Worm (Caenorhabditis elegans) whole organism, late embryonic: Measurements from ENCODE around the gene T05A8.8.
A peak's percentile ranks its signal among the peaks of the same experiment; 100 is the strongest.

Source experiments
- C08G9.2 ChIP-seq: sonication (generic microtip); optimal IDR thresholded peaks from 2 replicates; lab custom pipeline; 2016; ENCODE audit warnings: mild to moderate bottlenecking, missing genetic modification characterization, moderate library complexity, missing compliant biosample characterization
- F13H6.1 ChIP-seq: sonication (generic microtip); optimal IDR thresholded peaks from 2 replicates; lab custom pipeline; 2016; ENCODE audit warnings: missing genetic modification characterization, missing compliant biosample characterization
- K09A11.1 ChIP-seq: sonication (generic microtip); optimal IDR thresholded peaks from 2 replicates; lab custom pipeline; 2017; ENCODE audit warnings: antibody characterized with exemption, mild to moderate bottlenecking, missing genetic modification characterization, missing compliant biosample characterization; ENCODE audit not compliant: insufficient read depth
- ceh-14 ChIP-seq: sonication (generic microtip); optimal IDR thresholded peaks from 2 replicates; lab custom pipeline; 2016; ENCODE audit warnings: missing genotype, missing genetic modification characterization, missing compliant biosample characterization
- ceh-2 ChIP-seq: sonication (generic microtip); optimal IDR thresholded peaks from 2 replicates; lab custom pipeline; 2016; ENCODE audit warnings: missing genotype, missing genetic modification characterization, missing compliant biosample characterization
- ceh-22 ChIP-seq: sonication (generic microtip); optimal IDR thresholded peaks from 2 replicates; lab custom pipeline; 2017; ENCODE audit warnings: missing biosample characterization, missing genetic modification characterization
- ceh-30 ChIP-seq: fragments of 150-350 bp; optimal IDR thresholded peaks from 2 replicates; lab custom pipeline; 2014; ENCODE audit warnings: missing biosample characterization, missing genetic modification characterization
- ceh-31 ChIP-seq: sonication (generic microtip); optimal IDR thresholded peaks from 2 replicates; lab custom pipeline; 2016; ENCODE audit warnings: missing genetic modification characterization, missing compliant biosample characterization
- ceh-34 ChIP-seq: sonication (generic microtip); optimal IDR thresholded peaks from 2 replicates; lab custom pipeline; 2016; ENCODE audit warnings: mild to moderate bottlenecking, missing genetic modification characterization, missing compliant biosample characterization
- ceh-48 ChIP-seq: sonication (generic microtip); optimal IDR thresholded peaks from 2 replicates; lab custom pipeline; 2016; ENCODE audit warnings: missing genetic modification characterization, inconsistent platforms, missing compliant biosample characterization
- che-1 ChIP-seq: sonication (generic microtip); optimal IDR thresholded peaks from 2 replicates; lab custom pipeline; 2016; ENCODE audit warnings: mild to moderate bottlenecking, missing genetic modification characterization, missing compliant biosample characterization
- dve-1 ChIP-seq: sonication (generic microtip); optimal IDR thresholded peaks from 2 replicates; lab custom pipeline; 2017; ENCODE audit warnings: antibody characterized with exemption, mild to moderate bottlenecking, missing genetic modification characterization, missing compliant biosample characterization
- elt-2 ChIP-seq: sonication (generic microtip); optimal IDR thresholded peaks from 2 replicates; lab custom pipeline; 2016; ENCODE audit warnings: missing genetic modification reagents, missing genetic modification characterization, missing compliant biosample characterization
- ets-4 ChIP-seq: sonication (generic microtip); optimal IDR thresholded peaks from 2 replicates; lab custom pipeline; 2016; ENCODE audit warnings: missing genetic modification characterization, missing compliant biosample characterization
- eyg-1 ChIP-seq: sonication (generic microtip); optimal IDR thresholded peaks from 2 replicates; lab custom pipeline; 2016; ENCODE audit warnings: missing genotype, missing genetic modification characterization, missing compliant biosample characterization
- fax-1 ChIP-seq: sonication (generic microtip); optimal IDR thresholded peaks from 2 replicates; lab custom pipeline; 2016; ENCODE audit warnings: missing genotype, missing genetic modification characterization, missing compliant biosample characterization
- fkh-10 ChIP-seq: fragments of 150-350 bp; optimal IDR thresholded peaks from 2 replicates; lab custom pipeline; 2014; ENCODE audit warnings: missing biosample characterization, missing genetic modification reagents, missing genetic modification characterization
- fkh-6 ChIP-seq: sonication (generic microtip); optimal IDR thresholded peaks from 2 replicates; lab custom pipeline; 2016; ENCODE audit warnings: missing genetic modification characterization, missing compliant biosample characterization
- hlh-13 ChIP-seq: fragments of 200-800 bp; sonication (Bioruptor generic); optimal IDR thresholded peaks from 2 replicates; lab custom pipeline; 2018; ENCODE audit warnings: mild to moderate bottlenecking, missing genetic modification characterization, missing compliant biosample characterization
- hlh-30 ChIP-seq: sonication (generic microtip); optimal IDR thresholded peaks from 2 replicates; lab custom pipeline; 2017; ENCODE audit warnings: antibody characterized with exemption, missing genetic modification characterization, missing compliant biosample characterization; ENCODE audit not compliant: insufficient read depth
- lim-6 ChIP-seq: sonication (generic microtip); optimal IDR thresholded peaks from 2 replicates; lab custom pipeline; 2016; ENCODE audit warnings: missing genetic modification characterization, missing compliant biosample characterization
- lin-11 ChIP-seq: fragments of 200-800 bp; sonication (Bioruptor generic); optimal IDR thresholded peaks from 2 replicates; lab custom pipeline; 2018; ENCODE audit warnings: mild to moderate bottlenecking, missing genetic modification characterization, missing compliant biosample characterization
- nfya-1 ChIP-seq: sonication (generic microtip); optimal IDR thresholded peaks from 2 replicates; lab custom pipeline; 2017; ENCODE audit warnings: missing genetic modification characterization, mild to moderate bottlenecking, missing compliant biosample characterization, antibody characterized with exemption, moderate library complexity
- pax-1 ChIP-seq: fragments of 150-350 bp; optimal IDR thresholded peaks from 2 replicates; lab custom pipeline; 2014; ENCODE audit warnings: missing biosample characterization, missing genetic modification characterization
- pha-4 ChIP-seq: fragments of 150-350 bp; optimal IDR thresholded peaks from 2 replicates; lab custom pipeline; 2018; ENCODE audit warnings: missing biosample characterization, missing genetic modification reagents, missing genetic modification characterization
- pros-1 ChIP-seq: fragments of 150-350 bp; optimal IDR thresholded peaks from 2 replicates; lab custom pipeline; 2014; ENCODE audit warnings: missing biosample characterization, missing genetic modification reagents, missing genetic modification characterization
- sdc-2 ChIP-seq: sonication (generic microtip); optimal IDR thresholded peaks from 2 replicates; lab custom pipeline; 2016; ENCODE audit warnings: missing genotype, missing genetic modification characterization, missing compliant biosample characterization
- sox-2 ChIP-seq: fragments of 200-800 bp; sonication (Bioruptor generic); IDR thresholded peaks from 2 replicates; pipeline ENCODE4 v1.3.6; 2022; ENCODE audit warnings: missing genetic modification reagents, missing genetic modification characterization, missing compliant biosample characterization
- sox-4 ChIP-seq: sonication (generic microtip); optimal IDR thresholded peaks from 2 replicates; lab custom pipeline; 2017; ENCODE audit warnings: mild to moderate bottlenecking, missing genetic modification characterization, inconsistent platforms, missing compliant biosample characterization
- tbx-2 ChIP-seq: sonication (generic microtip); optimal IDR thresholded peaks from 2 replicates; lab custom pipeline; 2016; ENCODE audit warnings: missing genetic modification characterization, missing compliant biosample characterization
- tbx-7 ChIP-seq: sonication (generic microtip); optimal IDR thresholded peaks from 2 replicates; lab custom pipeline; 2016; ENCODE audit warnings: missing genotype, missing genetic modification characterization, missing compliant biosample characterization
- ttx-3 ChIP-seq: sonication (generic microtip); optimal IDR thresholded peaks from 2 replicates; lab custom pipeline; 2016; ENCODE audit warnings: missing genetic modification reagents, missing genetic modification characterization, missing compliant biosample characterization
- unc-42 ChIP-seq: sonication (generic microtip); optimal IDR thresholded peaks from 2 replicates; lab custom pipeline; 2016; ENCODE audit warnings: missing genotype, missing genetic modification characterization, missing compliant biosample characterization
- unc-86 ChIP-seq: sonication (generic microtip); optimal IDR thresholded peaks from 2 replicates; lab custom pipeline; 2016; ENCODE audit warnings: missing genetic modification characterization, missing compliant biosample characterization
- zip-5 ChIP-seq: sonication (generic microtip); optimal IDR thresholded peaks from 2 replicates; lab custom pipeline; 2016; ENCODE audit warnings: missing genetic modification characterization, missing compliant biosample characterization
- ztf-16 ChIP-seq: sonication (generic microtip); optimal IDR thresholded peaks from 2 replicates; lab custom pipeline; 2017; ENCODE audit warnings: missing genetic modification characterization, missing compliant biosample characterization

The T05A8.8 gene

DNA sequence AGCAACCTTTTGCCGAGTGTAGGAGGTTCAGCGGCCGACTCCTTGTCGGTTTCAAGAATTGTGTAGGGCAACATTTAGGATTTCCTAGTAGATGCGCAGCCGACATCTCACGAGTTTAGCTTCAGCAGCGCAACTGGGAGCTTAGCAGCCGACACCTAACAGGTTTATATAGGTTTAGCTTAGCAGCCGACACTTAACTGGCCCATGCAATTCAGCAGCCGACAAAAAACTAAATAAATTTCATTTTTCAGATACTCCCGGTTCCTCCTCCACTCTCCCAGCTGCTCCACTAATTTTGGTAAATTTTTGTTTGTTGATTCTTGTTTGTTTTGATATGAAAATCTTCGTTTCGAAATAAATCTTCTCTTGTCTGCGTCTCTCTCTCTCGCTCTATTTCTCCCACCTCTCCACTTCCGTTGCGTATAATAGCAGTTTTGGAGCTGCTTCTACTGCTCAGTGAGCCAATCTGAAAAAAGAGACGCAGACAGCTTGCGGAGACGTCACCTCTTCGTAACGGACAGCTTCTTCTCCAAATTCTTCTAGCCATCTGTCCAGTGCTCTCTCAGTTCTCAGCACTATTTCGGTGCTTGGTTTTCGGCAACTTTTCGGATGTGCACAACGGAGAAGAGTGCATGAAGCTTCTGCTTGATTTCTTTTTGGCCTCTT, 11.6 kb downstream of the T05A8.8 start (continued):
- TF ChIP-seq pha-4 (tag; lab: Kevin White, UChicago) (no peak), ceh-22 (no peak)

ce11 chrII:2749595-2750048, 13.1 kb downstream of the T05A8.8 start, which contains the start of gene F29A7.4:
F29A7.4 (plus strand) TSS chrII:2749998.
- TF ChIP-seq elt-2 (peak; percentile 66), unc-42 (no peak)

DNA sequence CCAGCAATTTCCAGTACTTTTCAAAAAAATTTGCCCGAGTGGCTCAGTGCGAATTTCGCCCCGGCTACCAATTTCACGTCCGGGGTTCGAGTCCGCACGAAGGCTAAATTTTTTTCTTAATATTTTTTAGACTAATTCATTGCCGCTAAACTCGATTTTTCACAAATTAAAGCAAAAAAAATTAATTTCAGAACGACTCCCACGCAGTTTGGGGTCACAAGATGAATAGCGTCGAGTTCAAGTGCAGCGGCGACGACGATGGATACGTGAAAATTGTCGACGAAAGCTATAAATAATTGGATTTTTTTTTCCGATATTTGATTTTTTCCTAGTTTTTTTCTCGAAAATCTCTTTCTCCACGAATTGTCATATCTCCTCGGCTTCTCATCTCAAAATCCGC, 14.8 kb downstream of the T05A8.8 start:
- TF ChIP-seq pros-1 (tag; lab: Kevin White, UChicago) (no peak), lin-11 (tag; lab: Kevin White, UChicago) (no peak), sox-4 (no peak), hlh-13 (GFP tag; lab: Kevin White, UChicago) (no peak), ceh-2 (no peak), pax-1 (tag; lab: Kevin White, UChicago) (no peak), sdc-2 (tag; lab: Kevin White, UChicago) (no peak), ceh-48 (no peak), hlh-30 (tag; lab: Kevin White, UChicago) (no peak), unc-86 (tag; lab: Kevin White, UChicago) (no peak), ztf-16 (tag; lab: Kevin White, UChicago) (no peak), ttx-3 (no peak), fkh-6 (tag; lab: Kevin White, UChicago) (no peak), ets-4 (tag; lab: Kevin White, UChicago) (no peak), ceh-30 (tag; lab: Kevin White, UChicago) (no peak), tbx-7 (tag; lab: Kevin White, UChicago) (no peak)
- TF ChIP-seq, all 69 proteins: peak for 0

DNA sequence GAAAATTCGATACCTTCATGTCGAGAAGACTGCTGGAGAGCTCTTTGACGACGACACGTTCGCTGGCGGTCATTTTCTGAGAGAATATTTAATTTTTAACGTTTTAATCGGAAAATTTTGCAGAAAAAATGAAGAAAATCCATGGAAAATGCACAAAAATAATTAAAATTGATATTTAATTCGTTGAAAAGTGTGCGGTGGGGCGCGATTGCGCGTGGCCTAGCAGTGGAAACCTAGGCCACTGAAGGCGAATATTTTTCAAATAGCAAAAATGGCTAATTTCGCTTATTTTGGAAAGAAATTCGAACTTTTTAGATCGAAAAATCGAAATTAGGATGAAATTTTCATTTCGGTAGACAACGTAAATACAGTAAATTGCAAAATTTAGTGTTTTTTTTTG, 16.1 kb downstream of the T05A8.8 start, which contains the start of gene F29A7.6:
F29A7.6 (minus strand) TSS at position 76 of the 400 bp plus-strand sequence.
- TF ChIP-seq dve-1 (no peak), hlh-13 (GFP tag; lab: Kevin White, UChicago) (no peak), C08G9.2 (peak; percentile 81), ceh-48 (no peak), ceh-31 (tag; lab: Kevin White, UChicago) (peak; percentile 85), ets-4 (tag; lab: Kevin White, UChicago) (peak; percentile 68), K09A11.1 (no peak), nfya-1 (tag; lab: Kevin White, UChicago) (peak; percentile 24), ceh-30 (tag; lab: Kevin White, UChicago) (peak; percentile 16), che-1 (tag; lab: Kevin White, UChicago) (peak; percentile 2), F13H6.1 (tag; lab: Kevin White, UChicago) (peak; percentile 2), ceh-2 (peak; percentile 75), ceh-22 (no peak), pha-4 (tag; lab: Kevin White, UChicago) (no peak), fkh-10 (GFP tag; lab: Kevin White, UChicago) (no peak), tbx-2 (tag; lab: Kevin White, UChicago) (peak; percentile 77), zip-5 (peak; percentile 51), lim-6 (tag; lab: Kevin White, UChicago) (peak; percentile 17), fax-1 (tag; lab: Kevin White, UChicago) (peak; percentile 32), eyg-1 (tag; lab: Kevin White, UChicago) (peak; percentile 4), sox-2 (GFP tag; lab: Robert Waterston, UW) (no peak), tbx-7 (tag; lab: Kevin White, UChicago) (peak; percentile 68), ceh-14 (tag; lab: Kevin White, UChicago) (peak; percentile 69), ceh-34 (tag; lab: Kevin White, UChicago) (peak; percentile 43), unc-42 (peak; percentile 81)
